Worm (Caenorhabditis elegans) whole organism, mixed stage, embryonic: ENCODE measurements around the gene nkat-1.

ENCODE experiments used
- M03D4.4 ChIP-seq: sonication (generic microtip); optimal IDR thresholded peaks from 2 replicates; lab custom pipeline; 2017; ENCODE audit warnings: mild to moderate bottlenecking, missing genetic modification characterization, missing compliant biosample characterization
- bed-3 ChIP-seq: fragments of 200-800 bp; sonication (Bioruptor generic); optimal IDR thresholded peaks from 3 replicates; lab custom pipeline; 2018; ENCODE audit warnings: mild to moderate bottlenecking, missing genetic modification characterization, moderate library complexity, missing compliant biosample characterization
- lsy-2 ChIP-seq: fragments of 150-350 bp; optimal IDR thresholded peaks from 2 replicates; lab custom pipeline; 2014; ENCODE audit warnings: missing biosample characterization, missing genetic modification characterization
- nhr-28 ChIP-seq: fragments of 150-350 bp; optimal IDR thresholded peaks from 2 replicates; lab custom pipeline; 2014; ENCODE audit warnings: missing biosample characterization, missing genetic modification characterization
- pha-4 ChIP-seq: fragments of 150-350 bp; optimal IDR thresholded peaks from 2 replicates; lab custom pipeline; 2018; ENCODE audit warnings: missing biosample characterization, missing genetic modification reagents, missing genetic modification characterization
- sem-2 ChIP-seq: fragments of 200-800 bp; sonication (Bioruptor generic); optimal IDR thresholded peaks from 2 replicates; lab custom pipeline; 2018; ENCODE audit warnings: mild to moderate bottlenecking, missing genetic modification characterization, missing compliant biosample characterization
- snpc-4 ChIP-seq: fragments of 150-350 bp; optimal IDR thresholded peaks from 2 replicates; lab custom pipeline; 2014; ENCODE audit warnings: missing biosample characterization, missing genetic modification characterization
- unc-62 ChIP-seq: fragments of 150-350 bp; optimal IDR thresholded peaks from 2 replicates; lab custom pipeline; 2014; ENCODE audit warnings: missing biosample characterization, missing genetic modification reagents, missing genetic modification characterization

ce11 chrX:14125870-14126269 lies 14.1 kb downstream of the nkat-1 start, which contains the start of gene F28H6.6:
- TF ChIP-seq M03D4.4 (tag; lab: Kevin White, UChicago) (no peak), bed-3 (GFP tag; lab: Kevin White, UChicago) (no peak), lsy-2 (tag; lab: Kevin White, UChicago) (no peak), nhr-28 (tag; lab: Kevin White, UChicago) (no peak), pha-4 (no peak), snpc-4 (no peak), sem-2 (GFP tag; lab: Kevin White, UChicago) (no peak), unc-62 (GFP tag; lab: Kevin White, UChicago) (no peak)
